Fruit fly (Drosophila melanogaster) whole organism, embryonic: Measurements from ENCODE around the gene Ubi-p63E.
A peak's percentile ranks its signal among the peaks of the same experiment; 100 is the strongest.

Source experiments
- Aef1 ChIP-seq: fragments of 200-800 bp; sonication (Bioruptor generic); IDR thresholded peaks from 3 replicates; pipeline ENCODE4 v1.3.6; 2022; ENCODE audit warnings: missing biosample characterization, missing genetic modification characterization
- Atf3 ChIP-seq: fragments of 200-800 bp; sonication (Bioruptor generic); optimal IDR thresholded peaks from 3 replicates; lab custom pipeline; 2016; ENCODE audit warnings: missing biosample characterization, missing genetic modification characterization
- B-H2 ChIP-seq: fragments of 200-800 bp; sonication (Bioruptor generic); optimal IDR thresholded peaks from 2 replicates; lab custom pipeline; 2018; ENCODE audit warnings: missing biosample characterization, mild to moderate bottlenecking, missing genetic modification characterization
- CG12391 ChIP-seq: fragments of 200-800 bp; sonication (Bioruptor generic); optimal IDR thresholded peaks from 3 replicates; lab custom pipeline; 2018; ENCODE audit warnings: missing biosample characterization, mild to moderate bottlenecking, missing genetic modification characterization, moderate library complexity
- CG14441 ChIP-seq: fragments of 200-800 bp; sonication (Bioruptor generic); IDR thresholded peaks from 2 replicates; pipeline ENCODE4 v1.3.6; 2022; ENCODE audit warnings: missing biosample characterization, missing genetic modification characterization
- CG15073 ChIP-seq: fragments of 200-800 bp; sonication (Bioruptor generic); optimal IDR thresholded peaks from 2 replicates; lab custom pipeline; 2016; ENCODE audit warnings: missing biosample characterization, missing genetic modification characterization
- CG1603 ChIP-seq: fragments of 200-800 bp; sonication (Bioruptor generic); optimal IDR thresholded peaks from 2 replicates; lab custom pipeline; 2019; ENCODE audit warnings: missing biosample characterization, mild to moderate bottlenecking, missing genetic modification characterization, moderate library complexity
- CG16779 ChIP-seq: fragments of 200-800 bp; sonication (Bioruptor generic); IDR thresholded peaks from 2 replicates; pipeline ENCODE4 v1.3.6; 2022; ENCODE audit warnings: missing biosample characterization, missing genetic modification characterization
- CG17568 ChIP-seq: fragments of 200-800 bp; sonication (Bioruptor generic); optimal IDR thresholded peaks from 2 replicates; lab custom pipeline; 2018; ENCODE audit warnings: missing biosample characterization, mild to moderate bottlenecking, missing genetic modification characterization, moderate library complexity
- CG18764 ChIP-seq: fragments of 200-800 bp; sonication (Bioruptor generic); optimal IDR thresholded peaks from 3 replicates; lab custom pipeline; 2016; ENCODE audit warnings: missing biosample characterization, missing genetic modification characterization
- CG31388 ChIP-seq: fragments of 200-800 bp; sonication (Bioruptor generic); optimal IDR thresholded peaks from 2 replicates; lab custom pipeline; 2016; ENCODE audit warnings: missing biosample characterization, missing genetic modification characterization
- CG32772 ChIP-seq: fragments of 200-800 bp; sonication (Bioruptor generic); IDR thresholded peaks from 2 replicates; pipeline ENCODE4 v1.3.6; 2022; ENCODE audit warnings: missing biosample characterization, missing genetic modification characterization
- CG4730 ChIP-seq: fragments of 200-800 bp; sonication (Bioruptor generic); IDR thresholded peaks from 2 replicates; pipeline ENCODE4 v1.3.6; 2022; ENCODE audit warnings: missing biosample characterization, missing genetic modification characterization
- CG5245 ChIP-seq: fragments of 200-800 bp; sonication (Bioruptor generic); optimal IDR thresholded peaks from 3 replicates; lab custom pipeline; 2016; ENCODE audit warnings: missing biosample characterization, missing genetic modification characterization
- CG5953 ChIP-seq: fragments of 200-800 bp; sonication (Bioruptor generic); IDR thresholded peaks from 2 replicates; pipeline ENCODE4 v1.3.6; 2022; ENCODE audit warnings: missing biosample characterization, missing genetic modification characterization
- CG7271 ChIP-seq: fragments of 200-800 bp; sonication (Bioruptor generic); optimal IDR thresholded peaks from 2 replicates; lab custom pipeline; 2018; ENCODE audit warnings: missing biosample characterization, mild to moderate bottlenecking, missing genetic modification characterization, moderate library complexity
- CG9609 ChIP-seq: fragments of 200-800 bp; sonication (Bioruptor generic); optimal IDR thresholded peaks from 3 replicates; lab custom pipeline; 2016; ENCODE audit warnings: missing biosample characterization, missing genetic modification characterization
- CG9727 ChIP-seq: fragments of 200-800 bp; sonication (Bioruptor generic); optimal IDR thresholded peaks from 3 replicates; lab custom pipeline; 2017; ENCODE audit warnings: missing biosample characterization, mild to moderate bottlenecking, missing genetic modification characterization
- CG9817 ChIP-seq: fragments of 200-800 bp; sonication (Bioruptor generic); optimal IDR thresholded peaks from 2 replicates; lab custom pipeline; 2018; ENCODE audit warnings: missing biosample characterization, mild to moderate bottlenecking, missing genetic modification characterization, moderate library complexity
- CHES-1-like ChIP-seq: fragments of 200-800 bp; sonication (Bioruptor generic); optimal IDR thresholded peaks from 2 replicates; lab custom pipeline; 2016; ENCODE audit warnings: missing biosample characterization, missing genetic modification characterization
- CkIIα-i1 ChIP-seq: fragments of 200-800 bp; sonication (Bioruptor generic); IDR thresholded peaks from 2 replicates; pipeline ENCODE4 v1.3.6; 2022; ENCODE audit warnings: missing biosample characterization, missing genetic modification characterization
- CrebB ChIP-seq: fragments of 200-800 bp; sonication (Bioruptor generic); optimal IDR thresholded peaks from 3 replicates; lab custom pipeline; 2018; ENCODE audit warnings: missing biosample characterization, mild to moderate bottlenecking, missing genetic modification characterization
- Dad ChIP-seq: fragments of 200-800 bp; sonication (Bioruptor generic); optimal IDR thresholded peaks from 3 replicates; lab custom pipeline; 2016; ENCODE audit warnings: missing biosample characterization, missing genetic modification characterization
- Deaf1 ChIP-seq: fragments of 200-800 bp; optimal IDR thresholded peaks from 3 replicates; lab custom pipeline; 2019; ENCODE audit warnings: missing biosample characterization, mild to moderate bottlenecking, missing genetic modification characterization, moderate library complexity
- Dek ChIP-seq: fragments of 200-800 bp; sonication (Bioruptor generic); optimal IDR thresholded peaks from 3 replicates; lab custom pipeline; 2019; ENCODE audit warnings: missing biosample characterization, mild to moderate bottlenecking, missing genetic modification characterization, moderate library complexity
- Dip3 ChIP-seq: fragments of 200-800 bp; sonication (Bioruptor generic); optimal IDR thresholded peaks from 3 replicates; lab custom pipeline; 2016; ENCODE audit warnings: missing biosample characterization, missing genetic modification characterization
- HLH54F ChIP-seq: fragments of 200-800 bp; sonication (Bioruptor generic); optimal IDR thresholded peaks from 3 replicates; lab custom pipeline; 2016; ENCODE audit warnings: missing biosample characterization, missing genetic modification characterization
- HmgZ ChIP-seq: fragments of 200-800 bp; sonication (Bioruptor generic); optimal IDR thresholded peaks from 2 replicates; lab custom pipeline; 2018; ENCODE audit warnings: missing biosample characterization, mild to moderate bottlenecking, missing genetic modification characterization
- Jarid2 ChIP-seq: fragments of 200-800 bp; sonication (Bioruptor generic); optimal IDR thresholded peaks from 3 replicates; lab custom pipeline; 2017; ENCODE audit warnings: mild to moderate bottlenecking, missing biosample characterization, missing genetic modification reagents, missing genetic modification characterization
- Trl ChIP-seq, 3 experiments: fragments of >200 bp in 2 of 3; fragments of 200-800 bp in 1 of 3; sonication (Bioruptor generic) in 1 of 3; optimal IDR thresholded peaks; 2 replicates in 1 of 3; 3 replicates in 2 of 3; lab custom pipeline; 2016 to 2017; ENCODE audit warnings: missing biosample characterization in 1 of 3, missing genetic modification characterization in 1 of 3
- aop ChIP-seq: fragments of 200-800 bp; sonication (Bioruptor generic); IDR thresholded peaks from 2 replicates; pipeline ENCODE4 v1.3.6; 2022; ENCODE audit warnings: missing biosample characterization, missing genetic modification characterization
- chinmo ChIP-seq: fragments of 200-800 bp; sonication (Bioruptor generic); IDR thresholded peaks from 4 replicates; pipeline ENCODE4 v1.3.6; 2022; ENCODE audit warnings: missing biosample characterization, missing genetic modification characterization; ENCODE audit not compliant: partially characterized antibody
- disco-r ChIP-seq: fragments of 200-800 bp; sonication (Bioruptor generic); optimal IDR thresholded peaks from 2 replicates; lab custom pipeline; 2016; ENCODE audit warnings: missing biosample characterization, missing genetic modification characterization
- emc ChIP-seq: fragments of 200-800 bp; sonication (Bioruptor generic); optimal IDR thresholded peaks from 2 replicates; lab custom pipeline; 2016; ENCODE audit warnings: missing biosample characterization, missing genetic modification characterization
- eve ChIP-seq, 2 experiments: fragments of >200 bp; optimal IDR thresholded peaks; 2 replicates each; lab custom pipeline; 2017; ENCODE audit warnings: missing biosample characterization in 2 of 2, missing genetic modification characterization in 2 of 2
- fd102C ChIP-seq: fragments of 200-800 bp; sonication (Bioruptor generic); optimal IDR thresholded peaks from 2 replicates; lab custom pipeline; 2018; ENCODE audit warnings: missing biosample characterization, mild to moderate bottlenecking, missing genetic modification characterization, moderate library complexity
- hbn ChIP-seq: fragments of 200-800 bp; sonication (Bioruptor generic); IDR thresholded peaks from 2 replicates; pipeline ENCODE4 v1.3.6; 2022; ENCODE audit warnings: missing biosample characterization, missing genetic modification characterization; ENCODE audit not compliant: partially characterized antibody
- her ChIP-seq: fragments of 200-800 bp; sonication (Bioruptor generic); optimal IDR thresholded peaks from 2 replicates; lab custom pipeline; 2016; ENCODE audit warnings: missing biosample characterization, missing genetic modification characterization
- luna ChIP-seq: fragments of 200-800 bp; sonication (Bioruptor generic); optimal IDR thresholded peaks from 2 replicates; lab custom pipeline; 2016; ENCODE audit warnings: missing biosample characterization, missing genetic modification characterization
- sc ChIP-seq, 3 experiments: fragments of >200 bp in 2 of 3; fragments of 200-800 bp in 1 of 3; sonication (Bioruptor generic) in 1 of 3; optimal IDR thresholded peaks; 2 replicates in 2 of 3; 3 replicates in 1 of 3; lab custom pipeline; 2017; ENCODE audit warnings: mild to moderate bottlenecking in 1 of 3, missing biosample characterization in 1 of 3, missing genetic modification characterization in 1 of 3, missing genetic modification reagents in 1 of 3
- schlank ChIP-seq: fragments of 200-800 bp; sonication (Bioruptor generic); optimal IDR thresholded peaks from 2 replicates; lab custom pipeline; 2018; ENCODE audit warnings: missing biosample characterization, mild to moderate bottlenecking, missing genetic modification characterization
- scrt ChIP-seq: fragments of 200-800 bp; sonication (Bioruptor generic); optimal IDR thresholded peaks from 2 replicates; lab custom pipeline; 2018; ENCODE audit warnings: missing biosample characterization, mild to moderate bottlenecking, missing genetic modification characterization, moderate library complexity
- sna ChIP-seq: fragments of 200-800 bp; sonication (Bioruptor generic); IDR thresholded peaks from 2 replicates; pipeline ENCODE4 v1.3.6; 2022; ENCODE audit warnings: missing biosample characterization, missing genetic modification characterization; ENCODE audit not compliant: partially characterized antibody
- stwl ChIP-seq: fragments of 200-800 bp; sonication (Bioruptor generic); optimal IDR thresholded peaks from 3 replicates; lab custom pipeline; 2018; ENCODE audit warnings: missing biosample characterization, mild to moderate bottlenecking, missing genetic modification characterization, moderate library complexity
- sug ChIP-seq: fragments of 200-800 bp; optimal IDR thresholded peaks from 2 replicates; lab custom pipeline; 2019; ENCODE audit warnings: missing biosample characterization, mild to moderate bottlenecking, missing genetic modification characterization, moderate library complexity
- tap ChIP-seq: fragments of 200-800 bp; optimal IDR thresholded peaks from 3 replicates; lab custom pipeline; 2019; ENCODE audit warnings: missing biosample characterization, mild to moderate bottlenecking, missing genetic modification characterization, moderate library complexity
- wdn ChIP-seq: fragments of 200-800 bp; sonication (Bioruptor generic); IDR thresholded peaks from 2 replicates; pipeline ENCODE4 v1.3.6; 2022; ENCODE audit warnings: missing biosample characterization, missing genetic modification characterization
- z ChIP-seq: fragments of 200-800 bp; sonication (Bioruptor generic); IDR thresholded peaks from 3 replicates; pipeline ENCODE4 v1.3.6; 2022; ENCODE audit warnings: missing biosample characterization, missing genetic modification characterization

Ubi-p63E gene

DNA sequence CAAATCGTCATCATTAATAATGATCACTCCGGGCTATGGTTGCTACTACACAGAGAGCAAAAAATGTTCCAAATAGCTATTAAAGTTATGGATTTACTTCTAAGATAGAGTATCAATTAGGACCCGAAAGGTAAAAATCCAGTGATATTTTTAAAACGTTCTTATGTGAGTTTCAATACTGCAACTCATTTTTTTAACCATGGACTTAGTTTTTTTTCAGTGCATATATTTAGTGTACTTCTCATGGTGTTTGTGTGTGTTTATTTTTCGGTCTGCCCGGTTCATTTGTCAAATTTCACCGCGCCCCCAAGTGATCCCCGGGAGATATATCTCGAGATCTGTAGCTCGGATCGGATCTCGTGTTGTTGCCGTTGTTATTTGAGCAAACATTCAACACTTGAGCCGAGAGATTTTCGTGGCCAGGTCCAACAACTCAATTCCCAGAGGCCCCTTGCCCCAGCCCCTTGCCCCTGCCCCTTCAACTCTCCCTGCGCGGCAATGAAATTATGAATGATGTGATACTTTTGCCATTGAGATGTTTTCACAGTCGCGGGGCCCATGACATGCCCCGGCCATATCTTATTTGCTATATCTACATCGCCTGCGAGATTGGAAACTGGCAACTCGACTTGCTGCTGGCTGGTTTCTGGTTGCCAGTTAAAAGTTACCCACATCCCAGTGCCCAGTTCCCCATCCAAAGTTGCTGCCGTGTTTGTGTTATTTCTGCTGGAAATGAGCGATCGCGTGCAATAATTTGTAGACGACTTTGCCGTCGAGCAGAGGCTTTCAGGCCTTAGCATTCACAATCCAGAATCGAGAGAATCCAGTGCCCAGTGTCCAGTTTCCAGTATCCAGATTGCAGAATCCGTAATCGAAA, 40.2 kb downstream of the Ubi-p63E start (continued):
- TF ChIP-seq hbn (GFP tag; lab: Robert Waterston, UW) (no peak), HLH54F (GFP tag; lab: Kevin White, UChicago) (peak; percentile 3), emc (GFP tag; lab: Kevin White, UChicago) (no peak), stwl (tag; lab: Kevin White, UChicago) (peak; percentile 48), Dip3 (no peak), CrebB (tag; lab: Kevin White, UChicago) (peak; percentile 30), sug (tag; lab: Kevin White, UChicago) (no peak), CG7271 (tag; lab: Kevin White, UChicago) (peak; percentile 14), HmgZ (no peak), chinmo (GFP tag; lab: Robert Waterston, UW) (no peak), luna (GFP tag; lab: Kevin White, UChicago) (no peak), CG17568 (peak; percentile 38), wdn (no peak), CkIIα-i1 (GFP tag; lab: Robert Waterston, UW) (no peak), B-H2 (GFP tag; lab: Kevin White, UChicago) (no peak), CG1603 (tag; lab: Kevin White, UChicago) (peak; percentile 69), tap (tag; lab: Kevin White, UChicago) (no peak), z (GFP tag; lab: Robert Waterston, UW) (peak; percentile 75), CG18764 (GFP tag; lab: Kevin White, UChicago) (peak; percentile 51), Dad (GFP tag; lab: Kevin White, UChicago) (peak; percentile 22), schlank (tag; lab: Kevin White, UChicago) (no peak), Aef1 (GFP tag; lab: Robert Waterston, UW) (no peak), disco-r (no peak), CG5245 (GFP tag; lab: Kevin White, UChicago) (peak; percentile 51), her (GFP tag; lab: Kevin White, UChicago) (no peak), CG9609 (GFP tag; lab: Kevin White, UChicago) (peak; percentile 68), Dek (tag; lab: Kevin White, UChicago) (no peak), CG16779 (GFP tag; lab: Robert Waterston, UW) (no peak), CG5953 (no peak), CG14441 (0 out of 2 replicates have a peak, but pooled peaks have one; percentile 10), eve (GFP tag; optimal IDR thresholded peaks at IDR 0.05; lab: Kevin White, UChicago) (peak in 1 of 2 experiments; percentile 88), CG4730 (GFP tag; lab: Robert Waterston, UW) (no peak), CG12391 (tag; lab: Kevin White, UChicago) (peak; percentile 85), CHES-1-like (GFP tag; lab: Kevin White, UChicago) (peak; percentile 48), Atf3 (GFP tag; lab: Kevin White, UChicago) (peak; percentile 73), aop (no peak), CG31388 (GFP tag; lab: Kevin White, UChicago) (no peak), Jarid2 (no peak), Trl (optimal IDR thresholded peaks at IDR 0.05; lab: Kevin White, UChicago) (no peak), Trl (GFP tag; optimal IDR thresholded peaks at IDR 0.05; lab: Kevin White, UChicago) (no peak), CG15073 (no peak), fd102C (no peak), sna (GFP tag; lab: Robert Waterston, UW) (no peak), CG32772 (no peak), scrt (GFP tag; lab: Kevin White, UChicago) (no peak), sc (optimal IDR thresholded peaks at IDR 0.05; lab: Kevin White, UChicago) (no peak), sc (GFP tag; optimal IDR thresholded peaks at IDR 0.05; lab: Kevin White, UChicago) (peak; percentile 54), CG9727 (GFP tag; lab: Kevin White, UChicago) (peak; percentile 85), Deaf1 (tag; lab: Kevin White, UChicago) (peak; percentile 21), CG9817 (tag; lab: Kevin White, UChicago) (no peak)
